Fruit fly (Drosophila melanogaster): Measurements from ENCODE around the gene Eip93F.

Eip93F gene

dm6 chr3R:21939110-21939509 is 9.8 kb upstream of the Eip93F start:
- TF ChIP-seq CG1620 (GFP tag; optimal IDR thresholded peaks at IDR 0.05): no peak
- TF ChIP-seq kay (GFP tag; ENCODE audit: borderline replicate concordance): no peak
- no peak for TF ChIP-seq CG12768 (GFP tag; optimal IDR thresholded peaks at IDR 0.05)
- TF ChIP-seq toe (GFP tag; optimal IDR thresholded peaks at IDR 0.05): no peak
- peak; percentile 38 for TF ChIP-seq tj (GFP tag; optimal IDR thresholded peaks at IDR 0.05)
- no peak for TF ChIP-seq CG33017 (tag; optimal IDR thresholded peaks at IDR 0.05)
- TF ChIP-seq pad (GFP tag; optimal IDR thresholded peaks at IDR 0.05): no peak
- TF ChIP-seq cic (GFP tag; optimal IDR thresholded peaks at IDR 0.05): no peak

- no peak for TF ChIP-seq CG5204 (GFP tag; optimal IDR thresholded peaks at IDR 0.05)
- no peak for TF ChIP-seq Hr96 (GFP tag; optimal IDR thresholded peaks at IDR 0.05)
- TF ChIP-seq ovo (GFP tag; optimal IDR thresholded peaks at IDR 0.05): no peak
- TF ChIP-seq CG12768 (GFP tag; optimal IDR thresholded peaks at IDR 0.05): no peak
- TF ChIP-seq CG33017 (tag; optimal IDR thresholded peaks at IDR 0.05): no peak
- no peak for TF ChIP-seq CG14711 (tag; optimal IDR thresholded peaks at IDR 0.05)
- no peak for TF ChIP-seq cic (GFP tag; optimal IDR thresholded peaks at IDR 0.05)
- TF ChIP-seq pad (GFP tag; optimal IDR thresholded peaks at IDR 0.05): no peak
- no peak for TF ChIP-seq CG7101 (tag; optimal IDR thresholded peaks at IDR 0.05)
- TF ChIP-seq tj (GFP tag; optimal IDR thresholded peaks at IDR 0.05): no peak
- no peak for TF ChIP-seq Mnt (GFP tag; optimal IDR thresholded peaks at IDR 0.05)
Measured at dm6 chr3R:21940172-21940571, 8.7 kb upstream of the Eip93F start.

- no peak for TF ChIP-seq cnc (optimal IDR thresholded peaks at IDR 0.05)
- TF ChIP-seq kay (GFP tag; ENCODE audit: borderline replicate concordance): no peak
- TF ChIP-seq toe (GFP tag; optimal IDR thresholded peaks at IDR 0.05): no peak
- TF ChIP-seq Crg-1 (GFP tag; optimal IDR thresholded peaks at IDR 0.05): no peak
- no peak for TF ChIP-seq CG5204 (GFP tag; optimal IDR thresholded peaks at IDR 0.05)
- TF ChIP-seq pad (GFP tag; optimal IDR thresholded peaks at IDR 0.05): no peak
- no peak for TF ChIP-seq Hr96 (GFP tag; optimal IDR thresholded peaks at IDR 0.05)
- no peak for TF ChIP-seq CG7101 (tag; optimal IDR thresholded peaks at IDR 0.05)
- no peak for TF ChIP-seq CG11617 (GFP tag; optimal IDR thresholded peaks at IDR 0.05)
- TF ChIP-seq CG12768 (GFP tag; optimal IDR thresholded peaks at IDR 0.05): no peak
- no peak for TF ChIP-seq Mnt (GFP tag; optimal IDR thresholded peaks at IDR 0.05)
Measured at dm6 chr3R:21940884-21941390, 8.0 kb upstream of the Eip93F start.

- TF ChIP-seq CG1620 (GFP tag; optimal IDR thresholded peaks at IDR 0.05) (no peak), CG11617 (GFP tag; optimal IDR thresholded peaks at IDR 0.05) (no peak), Crg-1 (GFP tag; optimal IDR thresholded peaks at IDR 0.05) (no peak), tj (GFP tag; optimal IDR thresholded peaks at IDR 0.05) (no peak), CG33017 (tag; optimal IDR thresholded peaks at IDR 0.05) (no peak), cnc (optimal IDR thresholded peaks at IDR 0.05) (no peak), CG7101 (tag; optimal IDR thresholded peaks at IDR 0.05) (no peak), kay (GFP tag; ENCODE audit: borderline replicate concordance) (no peak), CG12768 (GFP tag; optimal IDR thresholded peaks at IDR 0.05) (no peak), bab1 (GFP tag; optimal IDR thresholded peaks at IDR 0.05) (no peak), ovo (GFP tag; optimal IDR thresholded peaks at IDR 0.05) (no peak), pad (GFP tag; optimal IDR thresholded peaks at IDR 0.05) (no peak), cic (GFP tag; optimal IDR thresholded peaks at IDR 0.05) (no peak), CG7045 (GFP tag; optimal IDR thresholded peaks at IDR 0.05) (no peak), Hr96 (GFP tag; optimal IDR thresholded peaks at IDR 0.05) (no peak), Mnt (GFP tag; optimal IDR thresholded peaks at IDR 0.05) (no peak), toe (GFP tag; optimal IDR thresholded peaks at IDR 0.05) (no peak)
Measured at dm6 chr3R:21941426-21941924, 7.4 kb upstream of the Eip93F start.

- TF ChIP-seq Mnt (GFP tag; optimal IDR thresholded peaks at IDR 0.05) (no peak), kay (GFP tag; ENCODE audit: borderline replicate concordance) (peak; percentile 38)
Measured at dm6 chr3R:21943982-21944627, 4.8 kb upstream of the Eip93F start.

dm6 chr3R:21944666-21945065 is 4.2 kb upstream of the Eip93F start:
- TF ChIP-seq cnc (optimal IDR thresholded peaks at IDR 0.05) (no peak), cic (GFP tag; optimal IDR thresholded peaks at IDR 0.05) (no peak), tj (GFP tag; optimal IDR thresholded peaks at IDR 0.05) (no peak), CG11617 (GFP tag; optimal IDR thresholded peaks at IDR 0.05) (no peak), bab1 (GFP tag; optimal IDR thresholded peaks at IDR 0.05) (no peak), CG7045 (GFP tag; optimal IDR thresholded peaks at IDR 0.05) (no peak), CG14711 (tag; optimal IDR thresholded peaks at IDR 0.05) (no peak), CG7101 (tag; optimal IDR thresholded peaks at IDR 0.05) (no peak), Clk (GFP tag; optimal IDR thresholded peaks at IDR 0.05) (no peak), Hr96 (GFP tag; optimal IDR thresholded peaks at IDR 0.05) (no peak), Mnt (GFP tag; optimal IDR thresholded peaks at IDR 0.05) (no peak), toe (GFP tag; optimal IDR thresholded peaks at IDR 0.05) (no peak), CG33017 (tag; optimal IDR thresholded peaks at IDR 0.05) (no peak), ovo (GFP tag; optimal IDR thresholded peaks at IDR 0.05) (no peak), CG12768 (GFP tag; optimal IDR thresholded peaks at IDR 0.05) (no peak), kay (GFP tag; ENCODE audit: borderline replicate concordance) (no peak), pad (GFP tag; optimal IDR thresholded peaks at IDR 0.05) (no peak)

dm6 chr3R:21945754-21946153 is 3.2 kb upstream of the Eip93F start:
- TF ChIP-seq CG5204 (GFP tag; optimal IDR thresholded peaks at IDR 0.05) (no peak), kay (GFP tag; ENCODE audit: borderline replicate concordance) (no peak), cic (GFP tag; optimal IDR thresholded peaks at IDR 0.05) (no peak), CG7045 (GFP tag; optimal IDR thresholded peaks at IDR 0.05) (no peak), bab1 (GFP tag; optimal IDR thresholded peaks at IDR 0.05) (no peak), CG11617 (GFP tag; optimal IDR thresholded peaks at IDR 0.05) (no peak), tj (GFP tag; optimal IDR thresholded peaks at IDR 0.05) (no peak), CG1620 (GFP tag; optimal IDR thresholded peaks at IDR 0.05) (no peak), ovo (GFP tag; optimal IDR thresholded peaks at IDR 0.05) (no peak), Crg-1 (GFP tag; optimal IDR thresholded peaks at IDR 0.05) (no peak), toe (GFP tag; optimal IDR thresholded peaks at IDR 0.05) (no peak), CG33017 (tag; optimal IDR thresholded peaks at IDR 0.05) (no peak)

Measured in whole organism, adult.